Worm (Caenorhabditis elegans): Measurements from ENCODE around the gene gcy-4.

gcy-4 gene

ce11 chrII:10316119-10316518 is 7.5 kb upstream of the gcy-4 start, which contains the start of gene gcy-5:
Gene gcy-5, minus strand, starts transcription at chrII:10316219.
- TF ChIP-seq ceh-27 (GFP tag; optimal IDR thresholded peaks at IDR 0.05) (no peak), akir-1 (GFP tag; optimal IDR thresholded peaks at IDR 0.05) (no peak), nfya-2 (GFP tag; IDR thresholded peaks at IDR 0.05) (no peak), hmg-1.2 (GFP tag; IDR thresholded peaks at IDR 0.05) (no peak), lir-1 (GFP tag; conservative IDR thresholded peaks at IDR 0.05) (no peak), tbx-9 (tag; optimal IDR thresholded peaks at IDR 0.05; ENCODE audit: borderline replicate concordance) (no peak), bed-2 (GFP tag; IDR thresholded peaks at IDR 0.05) (no peak), F52B5.7 (tag; optimal IDR thresholded peaks at IDR 0.05) (no peak), madf-10 (tag; optimal IDR thresholded peaks at IDR 0.05) (no peak), cebp-2 (GFP tag; IDR thresholded peaks at IDR 0.05) (no peak), ztf-28 (GFP tag; IDR thresholded peaks at IDR 0.05) (no peak), tbp1 (GFP tag; optimal IDR thresholded peaks at IDR 0.05) (no peak), lsy-27 (tag; optimal IDR thresholded peaks at IDR 0.05; ENCODE audit: borderline replicate concordance, insufficient read depth) (no peak), mes-4 (tag; optimal IDR thresholded peaks at IDR 0.05) (no peak), madf-3 (GFP tag; IDR thresholded peaks at IDR 0.05) (no peak)

ce11 chrII:10315252-10315651 is 6.6 kb upstream of the gcy-4 start, which contains the start of gene idpp-8:
Gene idpp-8, plus strand, starts transcription at chrII:10315552.
- TF ChIP-seq aptf-3 (GFP tag; IDR thresholded peaks at IDR 0.05) = no peak
- no peak for TF ChIP-seq xnd-1 (tag; optimal IDR thresholded peaks at IDR 0.05)
- no peak for TF ChIP-seq snpc-1.1 (tag; optimal IDR thresholded peaks at IDR 0.05; ENCODE audit: insufficient read depth)
- TF ChIP-seq F57C9.4 (tag; optimal IDR thresholded peaks at IDR 0.05) = no peak
- TF ChIP-seq Y53G8AR.9 (GFP tag; conservative IDR thresholded peaks at IDR 0.05) = no peak
- TF ChIP-seq sdz-38 (tag; optimal IDR thresholded peaks at IDR 0.05) = no peak
- no peak for TF ChIP-seq T26A5.8 (tag; optimal IDR thresholded peaks at IDR 0.05)
- no peak for TF ChIP-seq hmg-1.2 (GFP tag; IDR thresholded peaks at IDR 0.05)
- no peak for TF ChIP-seq hlh-26 (GFP tag; conservative IDR thresholded peaks at IDR 0.05)
- no peak for TF ChIP-seq ets-4 (GFP tag; optimal IDR thresholded peaks at IDR 0.05)
- no peak for TF ChIP-seq rpc-1 (optimal IDR thresholded peaks at IDR 0.05)
- TF ChIP-seq rpc-1 (tag; optimal IDR thresholded peaks at IDR 0.05) = no peak
- TF ChIP-seq F33H1.4 (GFP tag; IDR thresholded peaks at IDR 0.05) = no peak
- no peak for TF ChIP-seq F49E8.2 (tag; optimal IDR thresholded peaks at IDR 0.05; ENCODE audit: insufficient read depth)
- no peak for TF ChIP-seq mcd-1 (GFP tag; IDR thresholded peaks at IDR 0.05)

ce11 chrII:10311973-10312372 is 3.3 kb upstream of the gcy-4 start, which contains the start of gene srlf-34:
Gene srlf-34, plus strand, starts transcription at chrII:10312293.
- TF ChIP-seq Y56A3A.18 (GFP tag; IDR thresholded peaks at IDR 0.05) (no peak), snpc-1.3 (tag; optimal IDR thresholded peaks at IDR 0.05; ENCODE audit: insufficient read depth) (no peak), hlh-26 (GFP tag; conservative IDR thresholded peaks at IDR 0.05) (no peak), B0261.1 (tag; optimal IDR thresholded peaks at IDR 0.05) (no peak), madf-8 (GFP tag; conservative IDR thresholded peaks at IDR 0.05) (no peak)

- TF ChIP-seq nhr-80 (tag; optimal IDR thresholded peaks at IDR 0.05) = no peak
- TF ChIP-seq lin-26 (GFP tag; IDR thresholded peaks at IDR 0.05) = no peak
Observed at ce11 chrII:10309337-10309736, 711 bp upstream of the gcy-4 start, which contains the start of gene ZK970.8. Gene ZK970.8, plus strand, starts transcription at chrII:10309637.
